Worm (Caenorhabditis elegans) whole organism, L3 larva: Measurements from ENCODE around the gene zipt-15.
A peak's percentile ranks its signal among the peaks of the same experiment; 100 is the strongest.

Experiments used
- lin-15B ChIP-seq: fragments of 150-350 bp; optimal IDR thresholded peaks from 2 replicates; lab custom pipeline; 2014; ENCODE audit warnings: missing biosample characterization, missing genetic modification characterization
- nhr-12 ChIP-seq: fragments of 150-350 bp; optimal IDR thresholded peaks from 2 replicates; lab custom pipeline; 2014; ENCODE audit warnings: missing biosample characterization, missing genetic modification characterization
- nhr-23 ChIP-seq: fragments of 150-350 bp; optimal IDR thresholded peaks from 2 replicates; lab custom pipeline; 2014; ENCODE audit warnings: missing biosample characterization, missing genetic modification reagents, missing genetic modification characterization
- pha-4 ChIP-seq: fragments of 150-350 bp; optimal IDR thresholded peaks from 2 replicates; lab custom pipeline; 2014; ENCODE audit warnings: missing biosample characterization, missing genetic modification reagents, missing genetic modification characterization
- sea-2 ChIP-seq: fragments of 150-350 bp; sonication (generic microtip); optimal IDR thresholded peaks from 4 replicates; lab custom pipeline; 2014; ENCODE audit warnings: missing biosample characterization, missing genetic modification reagents, missing genetic modification characterization
- skn-1 ChIP-seq: fragments of 150-350 bp; optimal IDR thresholded peaks from 2 replicates; lab custom pipeline; 2014; ENCODE audit warnings: missing biosample characterization, missing genetic modification characterization
- ztf-4 ChIP-seq: fragments of 150-350 bp; optimal IDR thresholded peaks from 2 replicates; lab custom pipeline; 2014; ENCODE audit warnings: missing biosample characterization, missing genetic modification characterization

ce11 chrIV:828427-828826 is 3.7 kb upstream of the zipt-15 start:
- TF ChIP-seq nhr-12 (tag; lab: Kevin White, UChicago) (no peak), skn-1 (tag; lab: Kevin White, UChicago) (no peak), pha-4 (tag; lab: Kevin White, UChicago) (peak; percentile 81), lin-15B (tag; lab: Kevin White, UChicago) (peak; percentile 95), ztf-4 (no peak), nhr-23 (peak; percentile 49), sea-2 (GFP tag; lab: Kevin White, UChicago) (no peak)
